Worm (Caenorhabditis elegans) whole organism, L4 larva: ENCODE measurements around the gene R11D1.13.

ENCODE experiments used
- ama-1 ChIP-seq: fragments of 150-350 bp; optimal IDR thresholded peaks from 2 replicates; lab custom pipeline; 2014; ENCODE audit warnings: inconsistent platforms, mixed read lengths
- ceh-28 ChIP-seq: fragments of 150-350 bp; optimal IDR thresholded peaks from 2 replicates; lab custom pipeline; 2014; ENCODE audit warnings: missing biosample characterization, missing genetic modification reagents, missing genetic modification characterization
- ces-1 ChIP-seq: fragments of 150-350 bp; sonication (generic microtip); optimal IDR thresholded peaks from 4 replicates; lab custom pipeline; 2014; ENCODE audit warnings: missing biosample characterization, missing genetic modification reagents, missing genetic modification characterization
- duxl-1 ChIP-seq: sonication (generic microtip); optimal IDR thresholded peaks from 2 replicates; lab custom pipeline; 2016; ENCODE audit warnings: mild to moderate bottlenecking, missing genetic modification characterization, moderate library complexity, missing compliant biosample characterization; ENCODE audit not compliant: poor library complexity
- egl-27 ChIP-seq: sonication (generic microtip); optimal IDR thresholded peaks from 3 replicates; lab custom pipeline; 2017; ENCODE audit warnings: missing biosample characterization, missing genetic modification reagents, missing genetic modification characterization
- jun-1 ChIP-seq: fragments of 150-350 bp; optimal IDR thresholded peaks from 2 replicates; lab custom pipeline; 2014; ENCODE audit warnings: missing biosample characterization, missing genetic modification reagents, missing genetic modification characterization
- lin-39 ChIP-seq: fragments of 150-350 bp; optimal IDR thresholded peaks from 2 replicates; lab custom pipeline; 2014; ENCODE audit warnings: missing biosample characterization, missing genetic modification reagents, missing genetic modification characterization
- mdl-1 ChIP-seq, 2 experiments: fragments of 150-350 bp in 1 of 2; sonication (generic microtip) in 1 of 2; optimal IDR thresholded peaks; 2 replicates each; lab custom pipeline; 2014 to 2017; ENCODE audit warnings: missing biosample characterization in 2 of 2, missing genetic modification characterization in 2 of 2
- nhr-25 ChIP-seq: sonication (generic microtip); optimal IDR thresholded peaks from 2 replicates; lab custom pipeline; 2017; ENCODE audit warnings: missing genetic modification characterization, mild to moderate bottlenecking, missing compliant biosample characterization, antibody characterized with exemption, moderate library complexity, borderline replicate concordance; ENCODE audit not compliant: insufficient read depth
- nhr-76 ChIP-seq: fragments of 150-350 bp; optimal IDR thresholded peaks from 2 replicates; lab custom pipeline; 2014; ENCODE audit warnings: missing biosample characterization, missing genetic modification characterization
- pha-4 ChIP-seq, 2 experiments: fragments of 150-350 bp in 1 of 2; fragments of 200-800 bp in 1 of 2; sonication (Bioruptor generic) in 1 of 2; IDR thresholded peaks in 1 of 2; optimal IDR thresholded peaks in 1 of 2; 2 replicates each; pipeline versions ENCODE4 v1.3.6 to Lab custom; 2014 to 2022; ENCODE audit warnings: missing genetic modification characterization in 2 of 2, missing genetic modification reagents in 2 of 2, missing biosample characterization in 1 of 2, missing compliant biosample characterization in 1 of 2
- saeg-2 ChIP-seq: fragments of 200-800 bp; sonication (Bioruptor generic); IDR thresholded peaks from 2 replicates; pipeline ENCODE4 v1.3.6; 2022; ENCODE audit warnings: missing genetic modification reagents, missing genetic modification characterization, missing compliant biosample characterization

DNA sequence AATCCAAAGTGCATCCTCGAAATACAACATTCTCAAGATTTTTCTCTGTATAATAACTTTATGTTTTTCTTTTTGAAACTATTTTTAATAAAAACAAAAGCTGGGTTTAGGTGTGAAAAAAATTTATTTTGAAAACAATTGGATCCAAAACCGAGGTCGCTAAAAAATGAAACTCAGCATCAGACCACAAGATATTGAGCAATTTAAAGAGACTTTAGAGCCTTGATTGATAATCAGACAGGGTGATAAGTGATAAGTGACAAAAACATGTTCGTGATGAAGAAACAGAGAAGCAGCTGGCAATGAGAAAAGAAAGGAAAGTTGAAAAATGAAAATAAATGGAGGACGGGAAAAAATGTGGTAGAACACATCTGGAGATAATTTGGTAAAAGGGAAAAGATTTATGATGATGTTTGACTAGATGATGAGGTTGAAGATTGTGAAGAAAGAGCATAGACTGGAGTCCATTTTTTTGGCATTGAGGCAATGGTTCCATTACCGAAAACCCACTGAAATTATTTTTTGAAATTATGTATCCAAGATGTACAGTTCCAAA is 24.6 kb downstream of the R11D1.13 start, which contains the start of gene C15C8.6:
- TF ChIP-seq pha-4 (GFP tag; IDR thresholded peaks at IDR 0.05; lab: Robert Waterston, UW) (no peak), pha-4 (tag; optimal IDR thresholded peaks at IDR 0.05; lab: Kevin White, UChicago) (no peak), mdl-1 (tag; optimal IDR thresholded peaks at IDR 0.05; lab: Kevin White, UChicago) (no peak), nhr-25 (no peak), ces-1 (GFP tag; lab: Kevin White, UChicago) (no peak), nhr-76 (tag; lab: Kevin White, UChicago) (no peak), ceh-28 (tag; lab: Kevin White, UChicago) (no peak), duxl-1 (tag; lab: Kevin White, UChicago) (no peak), jun-1 (tag; lab: Kevin White, UChicago) (no peak), egl-27 (tag; lab: Kevin White, UChicago) (no peak), lin-39 (tag; lab: Kevin White, UChicago) (no peak), saeg-2 (no peak), ama-1 (lab: Kevin White, UChicago) (no peak)
